Worm (Caenorhabditis elegans): Measurements from ENCODE around the gene unc-8.

unc-8 gene

DNA sequence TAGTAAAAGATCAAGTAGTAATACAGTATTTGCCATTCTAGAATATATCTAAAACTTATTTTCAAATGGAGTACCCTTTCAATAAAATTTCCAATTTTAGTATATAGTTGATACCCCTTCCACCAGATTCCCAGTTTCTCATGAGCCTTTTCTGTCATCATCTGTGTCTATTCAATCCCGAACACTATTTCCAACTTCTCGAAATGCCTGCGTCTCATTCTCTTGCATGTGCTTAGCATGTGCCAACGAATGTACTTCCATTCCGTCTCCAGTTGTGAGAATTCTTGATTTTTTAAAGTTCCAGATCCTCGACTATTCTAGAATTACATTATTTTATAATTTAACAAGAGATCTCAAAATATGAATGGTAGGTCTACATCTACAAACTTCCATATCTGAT lies 30.4 kb upstream of the unc-8 start, which contains the start of gene C42D4.18:
C42D4.18 (plus strand) TSS at position 231 of the 400 bp plus-strand sequence.
- TF ChIP-seq hmg-1.2 (GFP tag; IDR thresholded peaks at IDR 0.05): peak; percentile 90
- TF ChIP-seq nhr-27 (tag; optimal IDR thresholded peaks at IDR 0.05): no peak
- TF ChIP-seq nhr-80 (tag; optimal IDR thresholded peaks at IDR 0.05): no peak
- TF ChIP-seq egl-18 (GFP tag; IDR thresholded peaks at IDR 0.05): no peak
- no peak for TF ChIP-seq mxl-1 (tag; optimal IDR thresholded peaks at IDR 0.05)

DNA sequence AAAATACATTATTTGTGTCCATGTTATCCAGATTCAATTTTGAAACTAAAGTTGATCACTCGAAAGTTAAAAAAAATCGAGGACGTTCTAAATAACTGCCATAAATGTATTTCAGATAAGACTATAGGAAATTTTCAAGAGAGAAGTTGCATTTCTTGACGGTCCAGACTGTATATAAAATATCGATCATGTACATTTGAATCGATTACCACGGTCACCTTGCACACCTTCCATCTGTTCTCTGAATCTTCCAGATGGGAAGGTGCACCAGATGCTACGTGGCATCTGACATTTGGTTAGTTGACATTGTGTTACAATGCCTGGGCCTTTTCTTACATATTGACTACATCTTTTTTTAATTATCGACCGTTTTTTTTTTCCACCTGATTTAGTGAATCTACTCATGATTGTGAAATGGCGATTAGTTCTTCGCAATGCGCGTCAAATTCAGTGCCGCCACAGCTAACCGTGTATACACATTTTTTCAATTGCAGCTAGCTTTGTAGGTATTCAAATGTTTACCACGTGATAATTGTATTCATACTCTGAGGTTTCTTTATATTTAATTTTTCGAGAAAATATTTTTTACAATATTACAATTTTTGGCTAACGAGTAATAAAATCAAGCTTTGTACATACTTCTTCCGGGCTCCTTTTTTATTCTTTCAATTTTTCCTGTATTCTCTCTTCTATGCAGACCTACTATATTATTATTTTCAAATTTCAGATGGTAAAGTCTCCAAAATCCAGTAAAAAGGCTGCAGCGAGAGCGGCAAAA lies 28.8 kb upstream of the unc-8 start, which contains the start of gene skr-16:
skr-16 (plus strand) TSS at position 728 of the 778 bp plus-strand sequence.
- TF ChIP-seq nfyb-1 (GFP tag; IDR thresholded peaks at IDR 0.05) (no peak), F49E8.2 (tag; optimal IDR thresholded peaks at IDR 0.05; ENCODE audit: insufficient read depth) (no peak), ztf-28 (GFP tag; IDR thresholded peaks at IDR 0.05) (no peak), xnd-1 (tag; optimal IDR thresholded peaks at IDR 0.05) (no peak), B0336.3 (GFP tag; IDR thresholded peaks at IDR 0.05) (no peak), ekl-4 (GFP tag; IDR thresholded peaks at IDR 0.05) (no peak), nfya-1 (tag; optimal IDR thresholded peaks at IDR 0.05; ENCODE audit: borderline replicate concordance, insufficient read depth) (no peak), let-526 (GFP tag; IDR thresholded peaks at IDR 0.05) (no peak), snpc-3.4 (tag; optimal IDR thresholded peaks at IDR 0.05) (no peak), snpc-1.3 (tag; optimal IDR thresholded peaks at IDR 0.05; ENCODE audit: insufficient read depth) (no peak), lag-1 (GFP tag; IDR thresholded peaks at IDR 0.05) (no peak), Y53G8AR.9 (GFP tag; conservative IDR thresholded peaks at IDR 0.05) (no peak), cebp-2 (GFP tag; IDR thresholded peaks at IDR 0.05) (no peak), F55B11.4 (tag; optimal IDR thresholded peaks at IDR 0.05; ENCODE audit: borderline replicate concordance, insufficient read depth) (no peak)

DNA sequence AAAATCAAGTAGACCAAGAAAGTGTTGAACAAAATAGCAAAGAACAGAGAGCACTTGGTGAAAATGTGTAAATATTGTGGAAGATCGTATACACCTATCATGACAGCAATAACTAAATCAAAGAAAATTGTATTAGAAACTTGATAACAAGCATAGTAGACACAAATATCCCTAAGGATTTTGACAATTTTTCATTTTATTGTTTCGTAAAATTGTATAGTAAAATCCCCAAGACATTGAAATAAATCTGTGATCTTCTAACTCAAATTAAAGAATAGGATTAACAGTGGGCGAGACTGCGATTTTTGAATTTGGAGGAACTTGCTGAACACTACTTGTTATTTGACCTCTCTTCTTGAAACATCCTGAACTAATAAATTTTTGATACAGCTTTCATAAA lies 25.7 kb upstream of the unc-8 start, which contains the start of gene str-220:
str-220 (minus strand) TSS at position 101 of the 400 bp plus-strand sequence.
- TF ChIP-seq Y56A3A.18 (GFP tag; IDR thresholded peaks at IDR 0.05): no peak
- no peak for TF ChIP-seq nhr-179 (tag; optimal IDR thresholded peaks at IDR 0.05)
- no peak for TF ChIP-seq efl-1 (GFP tag; optimal IDR thresholded peaks at IDR 0.05)
- no peak for TF ChIP-seq rec-8 (tag; optimal IDR thresholded peaks at IDR 0.05)
- TF ChIP-seq F33H1.4 (GFP tag; IDR thresholded peaks at IDR 0.05): no peak
- no peak for TF ChIP-seq aptf-3 (GFP tag; IDR thresholded peaks at IDR 0.05)
- no peak for TF ChIP-seq ztf-26 (tag; optimal IDR thresholded peaks at IDR 0.05)
- no peak for TF ChIP-seq snpc-4 (GFP tag; optimal IDR thresholded peaks at IDR 0.05)
- TF ChIP-seq snpc-4 (tag; optimal IDR thresholded peaks at IDR 0.05): no peak
- TF ChIP-seq tlf-1 (GFP tag; optimal IDR thresholded peaks at IDR 0.05): no peak
- TF ChIP-seq die-1 (tag; optimal IDR thresholded peaks at IDR 0.05): no peak

DNA sequence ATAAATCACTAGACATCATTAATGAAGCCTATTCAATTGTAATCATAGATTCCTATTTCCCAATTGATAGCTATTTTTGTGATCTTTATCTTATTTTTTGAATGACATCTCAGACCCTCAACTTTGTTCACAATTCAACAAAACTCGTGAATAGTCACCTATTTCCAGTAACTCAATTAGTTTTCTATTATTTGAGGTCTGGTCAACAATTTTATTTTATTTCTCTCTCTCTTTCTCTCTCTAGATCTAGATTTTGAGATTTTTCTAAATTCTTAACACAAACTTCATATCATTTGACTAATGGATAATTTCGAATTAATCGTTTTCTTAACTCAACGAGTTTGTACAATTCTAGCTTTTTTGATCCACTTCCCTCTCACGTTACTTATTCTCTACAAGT lies 23.5 kb upstream of the unc-8 start, which contains the start of gene str-1:
str-1 (plus strand) TSS at position 301 of the 400 bp plus-strand sequence.
- TF ChIP-seq ztf-28 (GFP tag; IDR thresholded peaks at IDR 0.05) (no peak), ceh-40 (GFP tag; IDR thresholded peaks at IDR 0.05) (no peak), Y56A3A.18 (GFP tag; IDR thresholded peaks at IDR 0.05) (no peak), lir-1 (GFP tag; conservative IDR thresholded peaks at IDR 0.05) (no peak), F55B11.4 (tag; optimal IDR thresholded peaks at IDR 0.05; ENCODE audit: borderline replicate concordance, insufficient read depth) (no peak), ztf-6 (GFP tag; IDR thresholded peaks at IDR 0.05) (no peak), repo-1 (tag; optimal IDR thresholded peaks at IDR 0.05) (no peak)
